Fruit fly (Drosophila melanogaster) whole organism, embryonic: ENCODE data around the gene CG34253.

Source experiments
- CG11504 ChIP-seq: fragments of 200-800 bp; sonication (Bioruptor generic); optimal IDR thresholded peaks from 3 replicates; lab custom pipeline; 2019; ENCODE audit warnings: missing biosample characterization, mild to moderate bottlenecking, missing genetic modification characterization, moderate library complexity
- CG12942 ChIP-seq: fragments of 200-800 bp; sonication (Bioruptor generic); optimal IDR thresholded peaks from 3 replicates; lab custom pipeline; 2016; ENCODE audit warnings: missing biosample characterization, missing genetic modification characterization
- CG15696 ChIP-seq: fragments of 200-800 bp; sonication (Bioruptor generic); optimal IDR thresholded peaks from 2 replicates; lab custom pipeline; 2019; ENCODE audit warnings: missing biosample characterization, mild to moderate bottlenecking, missing genetic modification characterization, moderate library complexity
- CG18476 ChIP-seq: fragments of 200-800 bp; sonication (Bioruptor generic); optimal IDR thresholded peaks from 2 replicates; lab custom pipeline; 2016; ENCODE audit warnings: missing biosample characterization, mild to moderate bottlenecking, missing genetic modification characterization
- CG30020 ChIP-seq: fragments of 200-800 bp; optimal IDR thresholded peaks from 2 replicates; lab custom pipeline; 2019; ENCODE audit warnings: missing biosample characterization, mild to moderate bottlenecking, missing genetic modification characterization, moderate library complexity
- CG8478 ChIP-seq: fragments of >200 bp; optimal IDR thresholded peaks from 2 replicates; lab custom pipeline; 2018
- Myb ChIP-seq: fragments of 200-800 bp; sonication (Bioruptor generic); optimal IDR thresholded peaks from 2 replicates; lab custom pipeline; 2016; ENCODE audit warnings: missing biosample characterization, missing genetic modification characterization
- Xbp1 ChIP-seq: fragments of 200-800 bp; sonication (Bioruptor generic); optimal IDR thresholded peaks from 3 replicates; lab custom pipeline; 2016; ENCODE audit warnings: missing biosample characterization, mild to moderate bottlenecking, missing genetic modification characterization
- fd96Cb ChIP-seq: fragments of 200-800 bp; sonication (Bioruptor generic); optimal IDR thresholded peaks from 2 replicates; lab custom pipeline; 2018; ENCODE audit warnings: missing biosample characterization, mild to moderate bottlenecking, missing genetic modification characterization, moderate library complexity
- h ChIP-seq: fragments of >200 bp; optimal IDR thresholded peaks from 2 replicates; lab custom pipeline; 2017
- lilli ChIP-seq: fragments of 200-800 bp; sonication (Bioruptor generic); optimal IDR thresholded peaks from 3 replicates; lab custom pipeline; 2016; ENCODE audit warnings: missing biosample characterization, missing genetic modification characterization
- lov ChIP-seq, 2 experiments: fragments of 200-800 bp in 1 of 2; fragments of >200 bp in 1 of 2; sonication (Bioruptor generic) in 1 of 2; IDR thresholded peaks in 1 of 2; optimal IDR thresholded peaks in 1 of 2; 2 replicates in 1 of 2; 3 replicates in 1 of 2; pipeline versions ENCODE4 v1.3.6 to Lab custom; 2017 to 2022; ENCODE audit warnings: missing biosample characterization in 1 of 2, missing genetic modification characterization in 1 of 2
- yki ChIP-seq: fragments of >200 bp; optimal IDR thresholded peaks from 3 replicates; lab custom pipeline; 2018

DNA sequence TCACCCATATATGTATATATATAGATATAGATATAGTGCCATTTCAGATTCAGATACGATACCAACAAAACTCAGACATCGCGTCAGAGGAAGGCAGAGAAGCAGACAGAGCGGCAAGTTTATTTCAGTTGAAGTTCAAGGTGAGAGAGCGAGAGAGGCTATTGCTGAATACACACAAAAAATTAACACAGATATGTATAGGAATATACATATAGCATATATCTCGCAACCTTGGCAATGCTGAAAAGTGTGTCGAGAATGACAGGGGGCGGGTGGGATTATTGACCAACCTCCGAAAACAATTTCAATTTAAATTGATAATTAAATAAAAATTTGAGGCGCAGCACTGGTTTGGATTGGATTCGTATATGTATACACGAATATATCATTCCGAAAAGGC, 30.1 kb downstream of the CG34253 start:
- TF ChIP-seq fd96Cb (no peak), lov (optimal IDR thresholded peaks at IDR 0.05; lab: Kevin White, UChicago) (no peak), lov (GFP tag; IDR thresholded peaks at IDR 0.05; lab: Robert Waterston, UW) (no peak), CG18476 (GFP tag; lab: Kevin White, UChicago) (no peak), Myb (GFP tag; lab: Kevin White, UChicago) (no peak), CG8478 (lab: Kevin White, UChicago) (no peak), CG12942 (GFP tag; lab: Kevin White, UChicago) (no peak), CG30020 (no peak), CG15696 (tag; lab: Kevin White, UChicago) (no peak), h (no peak), CG11504 (tag; lab: Kevin White, UChicago) (no peak), Xbp1 (GFP tag; lab: Kevin White, UChicago) (no peak), lilli (GFP tag; lab: Kevin White, UChicago) (no peak), yki (lab: Kevin White, UChicago) (no peak)
